Worm (Caenorhabditis elegans) whole organism, midembryonic: ENCODE measurements around the gene clec-20.

Source experiments
- ref-1 ChIP-seq: fragments of 200-800 bp; sonication (Bioruptor generic); conservative IDR thresholded peaks from 2 replicates; pipeline ENCODE4 v1.3.6; 2022; ENCODE audit warnings: missing genetic modification reagents, missing genetic modification characterization, missing compliant biosample characterization
- ztf-23 ChIP-seq: fragments of 200-800 bp; sonication (Bioruptor generic); IDR thresholded peaks from 2 replicates; pipeline ENCODE4 v1.3.6; 2022; ENCODE audit warnings: missing genetic modification reagents, missing genetic modification characterization, missing compliant biosample characterization
- ztf-29 ChIP-seq: fragments of 200-800 bp; sonication (Bioruptor generic); IDR thresholded peaks from 2 replicates; pipeline ENCODE4 v1.3.6; 2022; ENCODE audit warnings: missing genetic modification reagents, missing genetic modification characterization, missing compliant biosample characterization

ce11 chrII:1550501-1550900 is 44.5 kb downstream of the clec-20 start, which contains the start of the genes fbxb-52 and fbxb-51:
- TF ChIP-seq ztf-29 (GFP tag; lab: Robert Waterston, UW) (no peak), ztf-23 (GFP tag; lab: Robert Waterston, UW) (no peak), ref-1 (no peak)
